Fruit fly (Drosophila melanogaster): ENCODE data around the gene CG3842.

Gene CG3842

dm6 chrX:6356748-6357397 lies 19.3 kb downstream of the CG3842 start:
- TF ChIP-seq ase (GFP tag; IDR thresholded peaks at IDR 0.05): 0 out of 3 replicates have a peak, but pooled peaks have one; percentile 18
- no peak for TF ChIP-seq CG33557 (GFP tag; optimal IDR thresholded peaks at IDR 0.05)
- peak; percentile 22 for TF ChIP-seq lab (GFP tag; optimal IDR thresholded peaks at IDR 0.05)
- TF ChIP-seq nmo (GFP tag; optimal IDR thresholded peaks at IDR 0.05): peak; percentile 23
- TF ChIP-seq CG42726 (GFP tag; IDR thresholded peaks at IDR 0.05; ENCODE audit: partially characterized antibody): no peak
- peak; percentile 35 for TF ChIP-seq grn (GFP tag; optimal IDR thresholded peaks at IDR 0.05)
- TF ChIP-seq CG13287 (GFP tag; IDR thresholded peaks at IDR 0.05; ENCODE audit: partially characterized antibody): 0 out of 2 replicates have a peak, but pooled peaks have one; percentile 9
- peak; percentile 7 for TF ChIP-seq fd3F (GFP tag; optimal IDR thresholded peaks at IDR 0.05)
- TF ChIP-seq rib (GFP tag; IDR thresholded peaks at IDR 0.05): no peak
- TF ChIP-seq Gug (GFP tag; IDR thresholded peaks at IDR 0.05): no peak
- no peak for TF ChIP-seq CG7745 (tag; optimal IDR thresholded peaks at IDR 0.05)
- TF ChIP-seq exex (tag; optimal IDR thresholded peaks at IDR 0.05): peak; percentile 94
- TF ChIP-seq CG14050 (GFP tag; IDR thresholded peaks at IDR 0.05): no peak
- TF ChIP-seq CG11695 (GFP tag; IDR thresholded peaks at IDR 0.05): no peak
- no peak for TF ChIP-seq Lhr (GFP tag; optimal IDR thresholded peaks at IDR 0.05)
- TF ChIP-seq CG2889 (GFP tag; IDR thresholded peaks at IDR 0.05): no peak
- no peak for TF ChIP-seq tin (GFP tag; optimal IDR thresholded peaks at IDR 0.05)
- TF ChIP-seq ham (GFP tag; IDR thresholded peaks at IDR 0.05): no peak
- no peak for TF ChIP-seq CG16815 (GFP tag; optimal IDR thresholded peaks at IDR 0.05)
- no peak for TF ChIP-seq prd (optimal IDR thresholded peaks at IDR 0.05)
- no peak for TF ChIP-seq prd (GFP tag; IDR thresholded peaks at IDR 0.05)
- TF ChIP-seq D (optimal IDR thresholded peaks at IDR 0.05): no peak
- TF ChIP-seq D (GFP tag; optimal IDR thresholded peaks at IDR 0.05): no peak
- no peak for TF ChIP-seq ash1 (GFP tag; optimal IDR thresholded peaks at IDR 0.05)
- TF ChIP-seq CG9932 (GFP tag; IDR thresholded peaks at IDR 0.05): 0 out of 2 replicates have a peak, but pooled peaks have one; percentile 25
- peak; percentile 92 for TF ChIP-seq cwo (GFP tag; optimal IDR thresholded peaks at IDR 0.05)
- TF ChIP-seq CG7786 (GFP tag; optimal IDR thresholded peaks at IDR 0.05): no peak
- TF ChIP-seq Hey (tag; optimal IDR thresholded peaks at IDR 0.05): peak; percentile 75
- no peak for TF ChIP-seq slp2 (GFP tag; optimal IDR thresholded peaks at IDR 0.05)
- peak; percentile 12 for TF ChIP-seq ind (GFP tag; optimal IDR thresholded peaks at IDR 0.05)
- TF ChIP-seq NK7.1 (GFP tag; optimal IDR thresholded peaks at IDR 0.05): no peak
- no peak for TF ChIP-seq Lim3 (GFP tag; IDR thresholded peaks at IDR 0.05)
- TF ChIP-seq mirr (GFP tag; optimal IDR thresholded peaks at IDR 0.05): peak; percentile 95
- peak; percentile 42; the same call in 1 of the 2 replicates for TF ChIP-seq CG32772 (GFP tag; IDR thresholded peaks at IDR 0.05)
- no peak for TF ChIP-seq repo (GFP tag; optimal IDR thresholded peaks at IDR 0.05)
- TF ChIP-seq CG18011 (GFP tag; optimal IDR thresholded peaks at IDR 0.05): no peak
- no peak for TF ChIP-seq gsb (GFP tag; IDR thresholded peaks at IDR 0.05)
- peak; percentile 31; the same call in 1 of the 2 replicates for TF ChIP-seq Adf1 (GFP tag; IDR thresholded peaks at IDR 0.05)
- peak; percentile 2 for TF ChIP-seq CG10274 (GFP tag; optimal IDR thresholded peaks at IDR 0.05)
- TF ChIP-seq gcm2 (GFP tag; optimal IDR thresholded peaks at IDR 0.05): no peak
- 0 out of 3 replicates have a peak, but pooled peaks have one; percentile 15 for TF ChIP-seq CG17361 (GFP tag; IDR thresholded peaks at IDR 0.05)
- no peak for TF ChIP-seq Sry-δ (GFP tag; optimal IDR thresholded peaks at IDR 0.05)
- 0 out of 2 replicates have a peak, but pooled peaks have one; percentile 21 for TF ChIP-seq sob (GFP tag; IDR thresholded peaks at IDR 0.05)
- peak; percentile 22 for TF ChIP-seq CG12769 (tag; optimal IDR thresholded peaks at IDR 0.05)
- TF ChIP-seq abd-A (tag; optimal IDR thresholded peaks at IDR 0.05): peak; percentile 15
- no peak for TF ChIP-seq MTF-1 (GFP tag; optimal IDR thresholded peaks at IDR 0.05; ENCODE audit: borderline replicate concordance)
- TF ChIP-seq odd (GFP tag; optimal IDR thresholded peaks at IDR 0.05): no peak
- no peak for TF ChIP-seq mld (GFP tag; IDR thresholded peaks at IDR 0.05; ENCODE audit: partially characterized antibody)
- peak; percentile 33 for TF ChIP-seq Med (GFP tag)
- TF ChIP-seq CG2202 (tag; optimal IDR thresholded peaks at IDR 0.05): no peak

Data from whole organism, embryonic.